Fruit fly (Drosophila melanogaster) whole organism, larva: ENCODE data around the gene CG15452.

ENCODE experiments used
- noc ChIP-seq: fragments of 200-800 bp; sonication (Bioruptor generic); optimal IDR thresholded peaks from 3 replicates; lab custom pipeline; 2019; ENCODE audit warnings: missing biosample characterization, mild to moderate bottlenecking, missing genetic modification characterization, moderate library complexity

The CG15452 gene

dm6 chrX:20704337-20704736 is 41.4 kb downstream of the CG15452 start:
- no peak for TF ChIP-seq noc (tag; lab: Kevin White, UChicago)

dm6 chrX:20702904-20703303 is 42.9 kb downstream of the CG15452 start:
- TF ChIP-seq noc (tag; lab: Kevin White, UChicago): no peak
